Worm (Caenorhabditis elegans) whole organism, L2 larva: ENCODE data around the gene swm-1.

Experiments
- fos-1 ChIP-seq: fragments of 150-350 bp; optimal IDR thresholded peaks from 2 replicates; lab custom pipeline; 2014; ENCODE audit warnings: missing biosample characterization, missing genetic modification characterization
- lsy-2 ChIP-seq, 2 experiments: fragments of 150-350 bp in 1 of 2; sonication (generic microtip) in 1 of 2; optimal IDR thresholded peaks; 2 replicates each; lab custom pipeline; 2014 to 2017; ENCODE audit warnings: missing biosample characterization in 2 of 2, missing genetic modification characterization in 2 of 2
- nhr-6 ChIP-seq: fragments of 150-350 bp; optimal IDR thresholded peaks from 2 replicates; lab custom pipeline; 2014; ENCODE audit warnings: missing biosample characterization, missing genetic modification characterization
- unc-62 ChIP-seq: fragments of 150-350 bp; optimal IDR thresholded peaks from 2 replicates; lab custom pipeline; 2014; ENCODE audit warnings: missing biosample characterization, missing genetic modification reagents, missing genetic modification characterization
- zag-1 ChIP-seq: fragments of 150-350 bp; optimal IDR thresholded peaks from 2 replicates; lab custom pipeline; 2014; ENCODE audit warnings: missing biosample characterization, missing genetic modification characterization

ce11 chrV:9030248-9030647, 24.4 kb downstream of the swm-1 start, which contains the start of gene C25E10.5:
- TF ChIP-seq zag-1 (tag; lab: Kevin White, UChicago) (no peak), lsy-2 (tag; optimal IDR thresholded peaks at IDR 0.05; lab: Kevin White, UChicago) (no peak), unc-62 (no peak), nhr-6 (no peak), fos-1 (tag; lab: Kevin White, UChicago) (no peak)
